Fruit fly (Drosophila melanogaster): ENCODE data around the gene CG32091.

Gene CG32091

dm6 chr3L:11691203-11691797, 60.1 kb downstream of the CG32091 start, which contains the start of the genes Pldn and CG14135 (continued):
- TF ChIP-seq chif (GFP tag; optimal IDR thresholded peaks at IDR 0.05) (no peak), Nf-YA (GFP tag; IDR thresholded peaks at IDR 0.05) (no peak), lbe (GFP tag; optimal IDR thresholded peaks at IDR 0.05) (peak; percentile 25), phol (tag; optimal IDR thresholded peaks at IDR 0.05) (peak; percentile 19), Dp (GFP tag; optimal IDR thresholded peaks at IDR 0.05) (peak; percentile 26), tx (GFP tag; optimal IDR thresholded peaks at IDR 0.05) (no peak), usp (GFP tag; optimal IDR thresholded peaks at IDR 0.05) (no peak), sens-2 (GFP tag; IDR thresholded peaks at IDR 0.05) (no peak), az2 (GFP tag; optimal IDR thresholded peaks at IDR 0.05) (no peak), Lim3 (GFP tag; IDR thresholded peaks at IDR 0.05) (no peak), Atf3 (GFP tag; optimal IDR thresholded peaks at IDR 0.05) (no peak), CG12219 (GFP tag; optimal IDR thresholded peaks at IDR 0.05) (no peak), CG12769 (tag; optimal IDR thresholded peaks at IDR 0.05) (no peak), CoRest (tag; optimal IDR thresholded peaks at IDR 0.05) (no peak), CG14050 (GFP tag; IDR thresholded peaks at IDR 0.05) (no peak), CG2202 (tag; optimal IDR thresholded peaks at IDR 0.05) (no peak), CG12299 (tag; optimal IDR thresholded peaks at IDR 0.05) (no peak), CG12659 (GFP tag; optimal IDR thresholded peaks at IDR 0.05) (peak; percentile 42), Ets97D (GFP tag; optimal IDR thresholded peaks at IDR 0.05) (peak; percentile 44), ap (GFP tag; IDR thresholded peaks at IDR 0.05) (no peak), Usf (GFP tag; optimal IDR thresholded peaks at IDR 0.05) (no peak), Hmr (GFP tag; optimal IDR thresholded peaks at IDR 0.05) (no peak), Hey (tag; optimal IDR thresholded peaks at IDR 0.05) (no peak), en (GFP tag; optimal IDR thresholded peaks at IDR 0.05) (no peak), CG6689 (GFP tag; IDR thresholded peaks at IDR 0.05) (no peak), Nf-YC (tag; optimal IDR thresholded peaks at IDR 0.05) (peak; percentile 22), Fer2 (tag; optimal IDR thresholded peaks at IDR 0.05) (no peak), H15 (GFP tag; IDR thresholded peaks at IDR 0.05) (no peak), CG10321 (GFP tag; IDR thresholded peaks at IDR 0.05) (no peak), jumu (GFP tag; optimal IDR thresholded peaks at IDR 0.05) (no peak), Scr (GFP tag; IDR thresholded peaks at IDR 0.05; ENCODE audit: partially characterized antibody) (peak; percentile 49), seq (GFP tag; IDR thresholded peaks at IDR 0.05) (no peak), run (tag; optimal IDR thresholded peaks at IDR 0.05) (no peak), CG17568 (GFP tag; optimal IDR thresholded peaks at IDR 0.05) (no peak), CG31441 (GFP tag; IDR thresholded peaks at IDR 0.05) (no peak), grn (GFP tag; optimal IDR thresholded peaks at IDR 0.05) (no peak), crol (GFP tag; IDR thresholded peaks at IDR 0.05) (no peak), Ptx1 (GFP tag; IDR thresholded peaks at IDR 0.05) (no peak), exex (tag; optimal IDR thresholded peaks at IDR 0.05) (peak; percentile 21), CG33213 (GFP tag; optimal IDR thresholded peaks at IDR 0.05) (no peak), Fer3 (tag; optimal IDR thresholded peaks at IDR 0.05) (no peak), CG7928 (GFP tag; optimal IDR thresholded peaks at IDR 0.05) (no peak), CG11560 (tag; IDR thresholded peaks at IDR 0.05) (peak; percentile 98), C15 (GFP tag; IDR thresholded peaks at IDR 0.05) (no peak), CG1233 (GFP tag; optimal IDR thresholded peaks at IDR 0.05) (no peak), klu (GFP tag; IDR thresholded peaks at IDR 0.05) (no peak), sug (tag; optimal IDR thresholded peaks at IDR 0.05) (peak; percentile 32), sim (GFP tag; IDR thresholded peaks at IDR 0.05) (no peak), CG6813 (GFP tag; optimal IDR thresholded peaks at IDR 0.05) (no peak), E2f1 (GFP tag; IDR thresholded peaks at IDR 0.05) (no peak), sima (GFP tag; optimal IDR thresholded peaks at IDR 0.05) (no peak), CG2712 (tag; optimal IDR thresholded peaks at IDR 0.05) (peak; percentile 16)
